Worm (Caenorhabditis elegans): ENCODE measurements around the gene cct-6.

- TF ChIP-seq mep-1 (tag; optimal IDR thresholded peaks at IDR 0.05), result no peak
- TF ChIP-seq lin-13 (tag; optimal IDR thresholded peaks at IDR 0.05), result no peak
- no peak for TF ChIP-seq lsy-2 (tag; optimal IDR thresholded peaks at IDR 0.05)
- TF ChIP-seq nhr-76 (tag; optimal IDR thresholded peaks at IDR 0.05), result no peak
- TF ChIP-seq snpc-4 (tag; optimal IDR thresholded peaks at IDR 0.05), result no peak
- no peak for TF ChIP-seq nhr-28 (tag; optimal IDR thresholded peaks at IDR 0.05)
- no peak for TF ChIP-seq nhr-12 (tag; optimal IDR thresholded peaks at IDR 0.05)
- TF ChIP-seq ztf-11 (tag; optimal IDR thresholded peaks at IDR 0.05), result no peak
- TF ChIP-seq unc-120 (tag; optimal IDR thresholded peaks at IDR 0.05; ENCODE audit: poor library complexity, severe bottlenecking), result no peak
- no peak for TF ChIP-seq elt-1 (tag; optimal IDR thresholded peaks at IDR 0.05; ENCODE audit: borderline replicate concordance, insufficient read depth)
- TF ChIP-seq unc-62 (GFP tag; optimal IDR thresholded peaks at IDR 0.05), result no peak
- TF ChIP-seq elt-3 (tag; optimal IDR thresholded peaks at IDR 0.05), result no peak
- no peak for TF ChIP-seq bed-3 (GFP tag; optimal IDR thresholded peaks at IDR 0.05)
- no peak for TF ChIP-seq sptf-1 (tag; optimal IDR thresholded peaks at IDR 0.05)
Observed at ce11 chrIII:5833376-5833775, 22.1 kb downstream of the cct-6 start, which contains the start of the genes R12B2.13 and mdt-15.
